Fruit fly (Drosophila melanogaster) whole organism, embryonic: ENCODE data around the gene Syt12.
A peak's percentile ranks its signal among the peaks of the same experiment; 100 is the strongest.

ENCODE experiments used
- Abd-B ChIP-seq: fragments of 200-800 bp; sonication (Bioruptor generic); optimal IDR thresholded peaks from 2 replicates; lab custom pipeline; 2018; ENCODE audit warnings: missing biosample characterization, mild to moderate bottlenecking, missing genetic modification characterization, moderate library complexity
- BtbVII ChIP-seq: fragments of 200-800 bp; sonication (Bioruptor generic); optimal IDR thresholded peaks from 3 replicates; lab custom pipeline; 2017; ENCODE audit warnings: missing biosample characterization, mild to moderate bottlenecking, missing genetic modification characterization
- CG10654 ChIP-seq: fragments of 200-800 bp; sonication (Bioruptor generic); optimal IDR thresholded peaks from 2 replicates; lab custom pipeline; 2016; ENCODE audit warnings: missing biosample characterization, missing genetic modification characterization
- CG12219 ChIP-seq: fragments of 200-800 bp; sonication (Bioruptor generic); optimal IDR thresholded peaks from 3 replicates; lab custom pipeline; 2018; ENCODE audit warnings: missing biosample characterization, mild to moderate bottlenecking, missing genetic modification characterization
- CG13624 ChIP-seq: fragments of 200-800 bp; sonication (Bioruptor generic); optimal IDR thresholded peaks from 2 replicates; lab custom pipeline; 2016; ENCODE audit warnings: missing biosample characterization, missing genetic modification characterization
- CG14710 ChIP-seq: fragments of 200-800 bp; sonication (Bioruptor generic); optimal IDR thresholded peaks from 3 replicates; lab custom pipeline; 2019; ENCODE audit warnings: missing biosample characterization, mild to moderate bottlenecking, missing genetic modification characterization, moderate library complexity
- CG1603 ChIP-seq: fragments of 200-800 bp; sonication (Bioruptor generic); optimal IDR thresholded peaks from 2 replicates; lab custom pipeline; 2019; ENCODE audit warnings: missing biosample characterization, mild to moderate bottlenecking, missing genetic modification characterization, moderate library complexity
- CG1647 ChIP-seq: fragments of 200-800 bp; sonication (Bioruptor generic); optimal IDR thresholded peaks from 3 replicates; lab custom pipeline; 2016; ENCODE audit warnings: missing biosample characterization, missing genetic modification characterization
- CG1792 ChIP-seq: fragments of 200-800 bp; sonication (Bioruptor generic); optimal IDR thresholded peaks from 2 replicates; lab custom pipeline; 2016; ENCODE audit warnings: missing biosample characterization, missing genetic modification characterization
- CG18476 ChIP-seq: fragments of 200-800 bp; sonication (Bioruptor generic); optimal IDR thresholded peaks from 2 replicates; lab custom pipeline; 2016; ENCODE audit warnings: missing biosample characterization, mild to moderate bottlenecking, missing genetic modification characterization
- CG2120 ChIP-seq: fragments of 200-800 bp; sonication (Bioruptor generic); optimal IDR thresholded peaks from 3 replicates; lab custom pipeline; 2016; ENCODE audit warnings: missing biosample characterization, missing genetic modification characterization
- CG2875 ChIP-seq: fragments of 200-800 bp; sonication (Bioruptor generic); optimal IDR thresholded peaks from 2 replicates; lab custom pipeline; 2017; ENCODE audit warnings: missing biosample characterization, mild to moderate bottlenecking, missing genetic modification characterization, missing genetic modification reagents
- CG3838 ChIP-seq: fragments of 200-800 bp; sonication (Bioruptor generic); optimal IDR thresholded peaks from 3 replicates; lab custom pipeline; 2016; ENCODE audit warnings: missing biosample characterization, missing genetic modification characterization
- CG3995 ChIP-seq: fragments of 200-800 bp; sonication (Bioruptor generic); optimal IDR thresholded peaks from 3 replicates; lab custom pipeline; 2016; ENCODE audit warnings: missing biosample characterization, missing genetic modification characterization
- CG43689 ChIP-seq: fragments of 200-800 bp; sonication (Bioruptor generic); IDR thresholded peaks from 2 replicates; pipeline ENCODE4 v1.3.6; 2022; ENCODE audit warnings: missing biosample characterization, missing genetic modification characterization
- CG6854 ChIP-seq: fragments of 200-800 bp; sonication (Bioruptor generic); optimal IDR thresholded peaks from 3 replicates; lab custom pipeline; 2017; ENCODE audit warnings: missing biosample characterization, mild to moderate bottlenecking, missing genetic modification characterization
- CG9609 ChIP-seq: fragments of 200-800 bp; sonication (Bioruptor generic); optimal IDR thresholded peaks from 3 replicates; lab custom pipeline; 2016; ENCODE audit warnings: missing biosample characterization, missing genetic modification characterization
- CG9932 ChIP-seq: fragments of 200-800 bp; sonication (Bioruptor generic); IDR thresholded peaks from 2 replicates; pipeline ENCODE4 v1.3.6; 2022; ENCODE audit warnings: missing biosample characterization, missing genetic modification characterization
- CoRest ChIP-seq: fragments of 200-800 bp; sonication (Bioruptor generic); optimal IDR thresholded peaks from 3 replicates; lab custom pipeline; 2018; ENCODE audit warnings: missing biosample characterization, mild to moderate bottlenecking, missing genetic modification characterization, moderate library complexity
- Dad ChIP-seq: fragments of 200-800 bp; sonication (Bioruptor generic); optimal IDR thresholded peaks from 3 replicates; lab custom pipeline; 2016; ENCODE audit warnings: missing biosample characterization, missing genetic modification characterization
- Doc3 ChIP-seq: fragments of 200-800 bp; sonication (Bioruptor generic); IDR thresholded peaks from 3 replicates; pipeline ENCODE4 v1.3.6; 2022; ENCODE audit warnings: missing biosample characterization, missing genetic modification characterization; ENCODE audit not compliant: partially characterized antibody
- Dref ChIP-seq: fragments of 200-800 bp; sonication (Bioruptor generic); IDR thresholded peaks from 2 replicates; pipeline ENCODE4 v1.3.6; 2022; ENCODE audit warnings: missing biosample characterization, missing genetic modification characterization
- Jarid2 ChIP-seq: fragments of 200-800 bp; sonication (Bioruptor generic); optimal IDR thresholded peaks from 3 replicates; lab custom pipeline; 2017; ENCODE audit warnings: mild to moderate bottlenecking, missing biosample characterization, missing genetic modification reagents, missing genetic modification characterization
- Lpt ChIP-seq: fragments of >200 bp; optimal IDR thresholded peaks from 2 replicates; lab custom pipeline; 2018; ENCODE audit warnings: missing biosample characterization, missing genetic modification characterization
- Meics ChIP-seq: fragments of 200-800 bp; sonication (Bioruptor generic); optimal IDR thresholded peaks from 2 replicates; lab custom pipeline; 2017; ENCODE audit warnings: missing biosample characterization, mild to moderate bottlenecking, missing genetic modification characterization
- Optix ChIP-seq: fragments of 200-800 bp; sonication (Bioruptor generic); IDR thresholded peaks from 3 replicates; pipeline ENCODE4 v1.3.6; 2022; ENCODE audit warnings: missing biosample characterization, missing genetic modification characterization
- Sry-δ ChIP-seq: fragments of 200-800 bp; sonication (Bioruptor generic); optimal IDR thresholded peaks from 2 replicates; lab custom pipeline; 2016; ENCODE audit warnings: missing biosample characterization, missing genetic modification characterization
- Ssrp ChIP-seq: fragments of 200-800 bp; sonication (Bioruptor generic); optimal IDR thresholded peaks from 2 replicates; lab custom pipeline; 2018; ENCODE audit warnings: missing biosample characterization, mild to moderate bottlenecking, missing genetic modification characterization, moderate library complexity
- Usf ChIP-seq: fragments of 200-800 bp; sonication (Bioruptor generic); optimal IDR thresholded peaks from 2 replicates; lab custom pipeline; 2017; ENCODE audit warnings: missing genotype, missing biosample characterization, missing genetic modification characterization
- al ChIP-seq: fragments of 200-800 bp; sonication (Bioruptor generic); IDR thresholded peaks from 2 replicates; pipeline ENCODE4 v1.3.6; 2022; ENCODE audit warnings: missing biosample characterization, missing genetic modification characterization
- ato ChIP-seq: fragments of 200-800 bp; sonication (Bioruptor generic); IDR thresholded peaks from 2 replicates; pipeline ENCODE4 v1.3.6; 2022; ENCODE audit warnings: missing biosample characterization, missing genetic modification characterization; ENCODE audit not compliant: partially characterized antibody
- az2 ChIP-seq: fragments of 200-800 bp; sonication (Bioruptor generic); optimal IDR thresholded peaks from 3 replicates; lab custom pipeline; 2016; ENCODE audit warnings: missing biosample characterization, missing genetic modification characterization
- btn ChIP-seq: fragments of 200-800 bp; sonication (Bioruptor generic); optimal IDR thresholded peaks from 2 replicates; lab custom pipeline; 2016; ENCODE audit warnings: missing biosample characterization, missing genetic modification characterization
- chm ChIP-seq: fragments of 200-800 bp; sonication (Bioruptor generic); IDR thresholded peaks from 2 replicates; pipeline ENCODE4 v1.3.6; 2022; ENCODE audit warnings: missing biosample characterization, missing genetic modification characterization
- disco-r ChIP-seq: fragments of 200-800 bp; sonication (Bioruptor generic); optimal IDR thresholded peaks from 2 replicates; lab custom pipeline; 2016; ENCODE audit warnings: missing biosample characterization, missing genetic modification characterization
- dpn ChIP-seq, 2 experiments: fragments of 200-800 bp; sonication (Bioruptor generic); optimal IDR thresholded peaks; 3 replicates each; lab custom pipeline; 2016; ENCODE audit warnings: missing biosample characterization in 2 of 2, missing genetic modification characterization in 2 of 2
- dysf ChIP-seq: fragments of 200-800 bp; sonication (Bioruptor generic); IDR thresholded peaks from 3 replicates; pipeline ENCODE4 v1.3.6; 2022; ENCODE audit warnings: missing biosample characterization, missing genetic modification characterization
- hbn ChIP-seq: fragments of 200-800 bp; sonication (Bioruptor generic); IDR thresholded peaks from 2 replicates; pipeline ENCODE4 v1.3.6; 2022; ENCODE audit warnings: missing biosample characterization, missing genetic modification characterization; ENCODE audit not compliant: partially characterized antibody
- lmd ChIP-seq: fragments of 200-800 bp; sonication (Bioruptor generic); IDR thresholded peaks from 2 replicates; pipeline ENCODE4 v1.3.6; 2022; ENCODE audit warnings: missing biosample characterization, missing genetic modification characterization
- mirr ChIP-seq: fragments of 200-800 bp; sonication (Bioruptor generic); optimal IDR thresholded peaks from 3 replicates; lab custom pipeline; 2018; ENCODE audit warnings: missing biosample characterization, mild to moderate bottlenecking, missing genetic modification characterization
- onecut ChIP-seq: fragments of 200-800 bp; sonication (Bioruptor generic); IDR thresholded peaks from 2 replicates; pipeline ENCODE4 v1.3.6; 2022; ENCODE audit warnings: missing biosample characterization, missing genetic modification characterization
- phol ChIP-seq: fragments of 200-800 bp; sonication (Bioruptor generic); optimal IDR thresholded peaks from 3 replicates; lab custom pipeline; 2018; ENCODE audit warnings: missing biosample characterization, mild to moderate bottlenecking, missing genetic modification characterization, moderate library complexity
- prd ChIP-seq, 3 experiments: fragments of >200 bp in 2 of 3; fragments of 200-800 bp in 1 of 3; sonication (Bioruptor generic) in 1 of 3; optimal IDR thresholded peaks in 2 of 3; IDR thresholded peaks in 1 of 3; 2 replicates in 2 of 3; 3 replicates in 1 of 3; pipeline versions ENCODE4 v1.3.6 to Lab custom; 2017 to 2022; ENCODE audit warnings: missing biosample characterization in 1 of 3, missing genetic modification characterization in 1 of 3
- slou ChIP-seq: fragments of 200-800 bp; sonication (Bioruptor generic); optimal IDR thresholded peaks from 3 replicates; lab custom pipeline; 2016; ENCODE audit warnings: missing biosample characterization, missing genetic modification characterization
- ssp ChIP-seq: fragments of 200-800 bp; sonication (Bioruptor generic); IDR thresholded peaks from 2 replicates; pipeline ENCODE4 v1.3.6; 2022; ENCODE audit warnings: missing biosample characterization, missing genetic modification characterization
- tap ChIP-seq: fragments of 200-800 bp; optimal IDR thresholded peaks from 3 replicates; lab custom pipeline; 2019; ENCODE audit warnings: missing biosample characterization, mild to moderate bottlenecking, missing genetic modification characterization, moderate library complexity
- tgo ChIP-seq: fragments of 200-800 bp; sonication (Bioruptor generic); IDR thresholded peaks from 3 replicates; pipeline ENCODE4 v1.3.6; 2022; ENCODE audit warnings: missing biosample characterization, missing genetic modification characterization
- tin ChIP-seq: fragments of 200-800 bp; sonication (Bioruptor generic); optimal IDR thresholded peaks from 3 replicates; lab custom pipeline; 2016; ENCODE audit warnings: missing biosample characterization, missing genetic modification characterization
- tio ChIP-seq: fragments of 200-800 bp; sonication (Bioruptor generic); optimal IDR thresholded peaks from 2 replicates; lab custom pipeline; 2017; ENCODE audit warnings: missing biosample characterization, missing genetic modification characterization, inconsistent platforms
- zfh1 ChIP-seq: fragments of 200-800 bp; sonication (Bioruptor generic); IDR thresholded peaks from 3 replicates; pipeline ENCODE4 v1.3.6; 2022; ENCODE audit warnings: missing biosample characterization, missing genetic modification characterization

Gene Syt12

dm6 chrX:13320697-13321445 lies 38.2 kb upstream of the Syt12 start (continued):
- TF ChIP-seq CG1603 (tag; lab: Kevin White, UChicago) (no peak), CG1647 (no peak), ssp (no peak), CG3995 (GFP tag; lab: Kevin White, UChicago) (no peak), Ssrp (peak; percentile 17), Meics (GFP tag; lab: Kevin White, UChicago) (peak; percentile 54), mirr (GFP tag; lab: Kevin White, UChicago) (no peak), CG2120 (GFP tag; lab: Kevin White, UChicago) (peak; percentile 49), disco-r (GFP tag; lab: Kevin White, UChicago) (no peak), CG43689 (GFP tag; lab: Robert Waterston, UW) (no peak), al (GFP tag; lab: Robert Waterston, UW) (0 out of 2 replicates have a peak, but pooled peaks have one; percentile 33), BtbVII (GFP tag; lab: Kevin White, UChicago) (peak; percentile 54), btn (GFP tag; lab: Kevin White, UChicago) (no peak), prd (optimal IDR thresholded peaks at IDR 0.05; lab: Kevin White, UChicago) (no peak), prd (GFP tag; IDR thresholded peaks at IDR 0.05; lab: Robert Waterston, UW) (peak; percentile 49; the same call in 2 of the 3 replicates), chm (no peak), CG3838 (GFP tag; lab: Kevin White, UChicago) (no peak), CoRest (tag; lab: Kevin White, UChicago) (peak; percentile 66), CG1792 (no peak), tin (GFP tag; lab: Kevin White, UChicago) (no peak), tio (GFP tag; lab: Kevin White, UChicago) (peak; percentile 61), zfh1 (GFP tag; lab: Robert Waterston, UW) (no peak), hbn (GFP tag; lab: Robert Waterston, UW) (no peak), Sry-δ (GFP tag; lab: Kevin White, UChicago) (no peak), CG6854 (GFP tag; lab: Kevin White, UChicago) (peak; percentile 30), az2 (peak; percentile 41), CG9609 (GFP tag; lab: Kevin White, UChicago) (no peak), CG9932 (peak; percentile 37), Optix (GFP tag; lab: Robert Waterston, UW) (no peak), Dad (GFP tag; lab: Kevin White, UChicago) (no peak), CG10654 (GFP tag; lab: Kevin White, UChicago) (no peak), lmd (GFP tag; lab: Robert Waterston, UW) (no peak), Lpt (GFP tag; lab: Kevin White, UChicago) (no peak), dysf (GFP tag; lab: Robert Waterston, UW) (no peak), CG14710 (tag; lab: Kevin White, UChicago) (peak; percentile 9), CG12219 (no peak), onecut (GFP tag; lab: Robert Waterston, UW) (no peak), CG18476 (GFP tag; lab: Kevin White, UChicago) (no peak), CG2875 (GFP tag; lab: Kevin White, UChicago) (no peak), dpn (GFP tag; optimal IDR thresholded peaks at IDR 0.05; lab: Kevin White, UChicago) (peak in 1 of 2 experiments; percentile 25), slou (GFP tag; lab: Kevin White, UChicago) (no peak), ato (GFP tag; lab: Robert Waterston, UW) (no peak), Jarid2 (GFP tag; lab: Kevin White, UChicago) (peak; percentile 22), Abd-B (GFP tag; lab: Kevin White, UChicago) (no peak), phol (tag; lab: Kevin White, UChicago) (peak; percentile 34), Usf (no peak), Dref (GFP tag; lab: Robert Waterston, UW) (no peak), tgo (GFP tag; lab: Robert Waterston, UW) (no peak), CG13624 (GFP tag; lab: Kevin White, UChicago) (no peak), tap (tag; lab: Kevin White, UChicago) (no peak), Doc3 (no peak)
